Fruit fly (Drosophila melanogaster) whole organism: Measurements from ENCODE around the gene CG13484.

ENCODE experiments used
- CG8478 ChIP-seq: fragments of >200 bp; optimal IDR thresholded peaks from 2 replicates; lab custom pipeline; 2018; ENCODE audit warnings: inconsistent platforms
- Dll ChIP-seq: fragments of >200 bp; optimal IDR thresholded peaks from 2 replicates; lab custom pipeline; 2017
- pan ChIP-seq: fragments of >200 bp; optimal IDR thresholded peaks from 2 replicates; lab custom pipeline; 2017
- psq ChIP-seq: fragments of >200 bp; optimal IDR thresholded peaks from 2 replicates; lab custom pipeline; 2017
- usp ChIP-seq: fragments of >200 bp; optimal IDR thresholded peaks from 2 replicates; lab custom pipeline; 2017; ENCODE audit warnings: missing biosample characterization, missing genetic modification characterization, mixed read lengths

DNA sequence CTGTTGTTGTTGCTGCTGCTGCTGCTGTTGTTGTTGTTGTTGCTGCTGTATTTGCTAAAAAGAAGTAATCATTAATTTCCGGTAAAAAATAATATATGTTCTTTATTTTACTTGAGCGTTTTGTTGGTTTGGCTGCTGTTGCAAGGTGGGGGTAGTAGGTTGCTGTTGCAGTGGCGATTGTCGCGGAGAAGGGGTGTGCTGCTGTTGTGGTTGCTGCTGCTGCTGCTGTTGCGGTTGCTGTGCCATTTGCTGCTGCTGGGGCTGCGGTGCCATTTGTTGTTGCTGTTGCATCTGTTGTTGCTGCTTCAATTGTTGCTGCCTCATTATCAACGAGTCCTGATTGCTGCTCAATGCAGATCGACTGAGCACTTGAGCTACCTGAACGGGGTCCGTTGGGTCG is 27.1 kb downstream of the CG13484 start:
- TF ChIP-seq usp (GFP tag; lab: Kevin White, UChicago) (no peak), pan (lab: Kevin White, UChicago) (no peak), psq (lab: Kevin White, UChicago) (no peak), Dll (lab: Kevin White, UChicago) (no peak), CG8478 (no peak)
